Fruit fly (Drosophila melanogaster): Measurements from ENCODE around the gene CG7920.

Gene CG7920

dm6 chr3R:30023445-30023844 is 8.4 kb upstream of the CG7920 start:
- TF ChIP-seq vvl (GFP tag; IDR thresholded peaks at IDR 0.05), result 0 out of 2 replicates have a peak, but pooled peaks have one; percentile 8
- TF ChIP-seq zf30C (GFP tag; optimal IDR thresholded peaks at IDR 0.05), result no peak
- peak; percentile 97 for TF ChIP-seq CG15601 (tag; optimal IDR thresholded peaks at IDR 0.05)
- TF ChIP-seq Atf6 (GFP tag; IDR thresholded peaks at IDR 0.05), result no peak

- TF ChIP-seq CrebB (tag; optimal IDR thresholded peaks at IDR 0.05) (no peak), CG15696 (tag; optimal IDR thresholded peaks at IDR 0.05) (no peak), CG5180 (GFP tag; optimal IDR thresholded peaks at IDR 0.05) (peak; percentile 100), CG10366 (GFP tag; IDR thresholded peaks at IDR 0.05) (no peak), CG31224 (GFP tag; IDR thresholded peaks at IDR 0.05) (no peak), MBD-R2 (GFP tag; IDR thresholded peaks at IDR 0.05) (peak; percentile 85), YL-1 (GFP tag; optimal IDR thresholded peaks at IDR 0.05) (peak; percentile 58), CG13894 (tag; optimal IDR thresholded peaks at IDR 0.05) (no peak), Deaf1 (tag; optimal IDR thresholded peaks at IDR 0.05) (no peak), seq (GFP tag; IDR thresholded peaks at IDR 0.05) (no peak), CG9215 (GFP tag; IDR thresholded peaks at IDR 0.05) (no peak), CG11456 (GFP tag; IDR thresholded peaks at IDR 0.05) (peak; percentile 73; the same call in 2 of the 3 replicates), hbn (GFP tag; IDR thresholded peaks at IDR 0.05; ENCODE audit: partially characterized antibody) (peak; percentile 42; the same call in 1 of the 2 replicates), lab (GFP tag; optimal IDR thresholded peaks at IDR 0.05) (no peak), Ets65A (GFP tag) (peak; percentile 51), Side (GFP tag; optimal IDR thresholded peaks at IDR 0.05) (no peak), crp (GFP tag; optimal IDR thresholded peaks at IDR 0.05) (peak in 1 of 2 experiments; percentile 54), CG33213 (GFP tag; optimal IDR thresholded peaks at IDR 0.05) (peak; percentile 78), bbx (GFP tag; IDR thresholded peaks at IDR 0.05; ENCODE audit: partially characterized antibody) (peak; percentile 66), sna (GFP tag; IDR thresholded peaks at IDR 0.05; ENCODE audit: partially characterized antibody) (no peak), CoRest (tag; optimal IDR thresholded peaks at IDR 0.05) (peak; percentile 19), E2f2 (GFP tag; IDR thresholded peaks at IDR 0.05) (peak; percentile 63), CHES-1-like (GFP tag; optimal IDR thresholded peaks at IDR 0.05) (peak; percentile 49), Myb (GFP tag; optimal IDR thresholded peaks at IDR 0.05) (peak; percentile 57), Hr51 (GFP tag; optimal IDR thresholded peaks at IDR 0.05) (no peak), CTCF (GFP tag; optimal IDR thresholded peaks at IDR 0.05) (peak; percentile 97), gcm (GFP tag; optimal IDR thresholded peaks at IDR 0.05) (no peak), ranshi (GFP tag; IDR thresholded peaks at IDR 0.05) (no peak), CG4707 (GFP tag; optimal IDR thresholded peaks at IDR 0.05) (no peak), Scr (GFP tag; IDR thresholded peaks at IDR 0.05; ENCODE audit: partially characterized antibody) (peak; percentile 58; the same call in 1 of the 2 replicates), al (GFP tag; IDR thresholded peaks at IDR 0.05) (no peak), Oli (tag; optimal IDR thresholded peaks at IDR 0.05) (no peak), dati (GFP tag; IDR thresholded peaks at IDR 0.05) (no peak), dysf (GFP tag; IDR thresholded peaks at IDR 0.05) (peak; percentile 37; the same call in 1 of the 3 replicates), CG1233 (GFP tag; optimal IDR thresholded peaks at IDR 0.05) (no peak), gro (GFP tag; optimal IDR thresholded peaks at IDR 0.05) (peak; percentile 1), ci (GFP tag; IDR thresholded peaks at IDR 0.05) (peak; percentile 32; the same call in 1 of the 3 replicates), bab2 (GFP tag; optimal IDR thresholded peaks at IDR 0.05) (peak; percentile 18), nerfin-2 (GFP tag; IDR thresholded peaks at IDR 0.05; ENCODE audit: partially characterized antibody) (0 out of 2 replicates have a peak, but pooled peaks have one; percentile 7), Lhr (GFP tag; optimal IDR thresholded peaks at IDR 0.05) (peak; percentile 91), dmrt11E (tag; optimal IDR thresholded peaks at IDR 0.05) (peak; percentile 0), ERR (GFP tag; optimal IDR thresholded peaks at IDR 0.05) (peak; percentile 94), lov (optimal IDR thresholded peaks at IDR 0.05) (no peak), lov (GFP tag; IDR thresholded peaks at IDR 0.05) (no peak)
Observed at dm6 chr3R:30022452-30023028, 7.5 kb upstream of the CG7920 start, which contains the start of the genes RpS28a and Axn. Gene RpS28a (minus strand): TSS chr3R:30022648. Gene Axn (plus strand): TSS chr3R:30022842.
